Worm (Caenorhabditis elegans) whole organism, L4 larva: ENCODE measurements around the gene F10C1.9.

Experiments used
- D1046.2 ChIP-seq: fragments of 200-800 bp; sonication (Bioruptor generic); IDR thresholded peaks from 2 replicates; pipeline ENCODE4 v1.3.6; 2022; ENCODE audit warnings: missing genetic modification characterization, missing compliant biosample characterization
- F49E8.2 ChIP-seq: sonication (generic microtip); optimal IDR thresholded peaks from 2 replicates; lab custom pipeline; 2016; ENCODE audit warnings: missing compliant biosample characterization, mild to moderate bottlenecking, missing genetic modification characterization, borderline replicate concordance
- Y75B8A.6 ChIP-seq: fragments of 200-800 bp; sonication (Bioruptor generic); IDR thresholded peaks from 2 replicates; pipeline ENCODE4 v1.3.6; 2022; ENCODE audit warnings: missing genetic modification reagents, missing genetic modification characterization, missing compliant biosample characterization
- ZK337.2 ChIP-seq: fragments of 200-800 bp; sonication (Bioruptor generic); IDR thresholded peaks from 2 replicates; pipeline ENCODE4 v1.3.6; 2022; ENCODE audit warnings: missing genetic modification reagents, missing genetic modification characterization, missing compliant biosample characterization
- aha-1 ChIP-seq: fragments of 150-350 bp; peaks from one replicate; lab custom pipeline; 2014; ENCODE audit warnings: missing biosample characterization, missing genetic modification characterization
- arid-1 ChIP-seq: fragments of 200-800 bp; sonication (Bioruptor generic); conservative IDR thresholded peaks from 2 replicates; pipeline ENCODE4 v1.3.6; 2022; ENCODE audit warnings: missing genetic modification reagents, missing genetic modification characterization, missing compliant biosample characterization
- ces-1 ChIP-seq: fragments of 150-350 bp; sonication (generic microtip); optimal IDR thresholded peaks from 4 replicates; lab custom pipeline; 2014; ENCODE audit warnings: missing biosample characterization, missing genetic modification reagents, missing genetic modification characterization
- cey-2 ChIP-seq: sonication (generic microtip); optimal IDR thresholded peaks from 3 replicates; lab custom pipeline; 2017; ENCODE audit warnings: missing genetic modification characterization, mild to moderate bottlenecking, missing compliant biosample characterization, antibody characterized with exemption, borderline replicate concordance; ENCODE audit not compliant: insufficient read depth
- daf-12 ChIP-seq: fragments of 150-350 bp; optimal IDR thresholded peaks from 2 replicates; lab custom pipeline; 2014; ENCODE audit warnings: missing biosample characterization, missing genetic modification reagents, missing genetic modification characterization
- daf-16 ChIP-seq, 3 experiments: sonication (generic microtip); optimal IDR thresholded peaks; 2 replicates each; lab custom pipeline; 2016 to 2017; ENCODE audit warnings: missing genetic modification characterization in 3 of 3, missing genetic modification reagents in 3 of 3, mild to moderate bottlenecking in 2 of 3, missing compliant biosample characterization in 2 of 3, missing biosample characterization in 1 of 3, moderate library complexity in 1 of 3
- daf-8 ChIP-seq: fragments of 200-800 bp; sonication (Bioruptor generic); IDR thresholded peaks from 2 replicates; pipeline ENCODE4 v1.3.6; 2022; ENCODE audit warnings: missing genetic modification characterization, missing compliant biosample characterization
- dmd-6 ChIP-seq: fragments of 200-800 bp; sonication (Bioruptor generic); IDR thresholded peaks from 2 replicates; pipeline ENCODE4 v1.3.6; 2022; ENCODE audit warnings: missing genetic modification reagents, missing genetic modification characterization, missing compliant biosample characterization
- dmd-9 ChIP-seq: fragments of 200-800 bp; sonication (Bioruptor generic); IDR thresholded peaks from 2 replicates; pipeline ENCODE4 v1.3.6; 2022; ENCODE audit warnings: missing genetic modification reagents, missing genetic modification characterization, missing compliant biosample characterization
- duxl-1 ChIP-seq: sonication (generic microtip); optimal IDR thresholded peaks from 2 replicates; lab custom pipeline; 2016; ENCODE audit warnings: mild to moderate bottlenecking, missing genetic modification characterization, moderate library complexity, missing compliant biosample characterization; ENCODE audit not compliant: poor library complexity
- dve-1 ChIP-seq: sonication (generic microtip); optimal IDR thresholded peaks from 2 replicates; lab custom pipeline; 2017; ENCODE audit warnings: antibody characterized with exemption, mild to moderate bottlenecking, missing genetic modification characterization, missing compliant biosample characterization; ENCODE audit not compliant: insufficient read depth
- egl-27 ChIP-seq: sonication (generic microtip); optimal IDR thresholded peaks from 3 replicates; lab custom pipeline; 2017; ENCODE audit warnings: missing biosample characterization, missing genetic modification reagents, missing genetic modification characterization
- egl-43 ChIP-seq: fragments of 200-800 bp; sonication (Bioruptor generic); IDR thresholded peaks from 2 replicates; pipeline ENCODE4 v1.3.6; 2022; ENCODE audit warnings: missing genetic modification reagents, missing genetic modification characterization, missing compliant biosample characterization
- fos-1 ChIP-seq: fragments of 150-350 bp; optimal IDR thresholded peaks from 2 replicates; lab custom pipeline; 2014; ENCODE audit warnings: missing biosample characterization, missing genetic modification characterization
- hlh-11 ChIP-seq: fragments of 200-800 bp; sonication (Bioruptor generic); optimal IDR thresholded peaks from 2 replicates; lab custom pipeline; 2018; ENCODE audit warnings: mild to moderate bottlenecking, missing genetic modification characterization, missing compliant biosample characterization
- hlh-30 ChIP-seq: sonication (generic microtip); optimal IDR thresholded peaks from 2 replicates; lab custom pipeline; 2017; ENCODE audit warnings: antibody characterized with exemption, mild to moderate bottlenecking, missing genetic modification characterization, missing compliant biosample characterization; ENCODE audit not compliant: insufficient read depth
- lin-38 ChIP-seq: fragments of 200-800 bp; sonication (Bioruptor generic); IDR thresholded peaks from 2 replicates; pipeline ENCODE4 v1.3.6; 2022; ENCODE audit warnings: missing genetic modification reagents, missing genetic modification characterization, missing compliant biosample characterization
- lin-39 ChIP-seq: fragments of 150-350 bp; optimal IDR thresholded peaks from 2 replicates; lab custom pipeline; 2014; ENCODE audit warnings: missing biosample characterization, missing genetic modification reagents, missing genetic modification characterization
- lir-3 ChIP-seq: sonication (generic microtip); optimal IDR thresholded peaks from 2 replicates; lab custom pipeline; 2016; ENCODE audit warnings: mild to moderate bottlenecking, missing genetic modification characterization, missing compliant biosample characterization
- lsy-2 ChIP-seq, 2 experiments: fragments of 150-350 bp in 1 of 2; sonication (generic microtip) in 1 of 2; optimal IDR thresholded peaks; 2 replicates each; lab custom pipeline; 2014 to 2017; ENCODE audit warnings: missing biosample characterization in 2 of 2, missing genetic modification characterization in 2 of 2
- mdt-29 ChIP-seq: fragments of 200-800 bp; sonication (Bioruptor generic); IDR thresholded peaks from 2 replicates; pipeline ENCODE4 v1.3.6; 2022; ENCODE audit warnings: missing genetic modification reagents, missing genetic modification characterization, missing compliant biosample characterization
- mes-2 ChIP-seq: sonication (generic microtip); optimal IDR thresholded peaks from 2 replicates; lab custom pipeline; 2016; ENCODE audit warnings: missing genotype, mild to moderate bottlenecking, missing genetic modification characterization, missing compliant biosample characterization; ENCODE audit not compliant: poor library complexity, severe bottlenecking
- nhr-102 ChIP-seq: sonication (generic microtip); optimal IDR thresholded peaks from 2 replicates; lab custom pipeline; 2016; ENCODE audit warnings: mild to moderate bottlenecking, missing genetic modification characterization, moderate library complexity, missing compliant biosample characterization
- nhr-11 ChIP-seq: fragments of 150-350 bp; optimal IDR thresholded peaks from 2 replicates; lab custom pipeline; 2014; ENCODE audit warnings: missing biosample characterization, missing genetic modification characterization
- nhr-237 ChIP-seq: sonication (generic microtip); optimal IDR thresholded peaks from 2 replicates; lab custom pipeline; 2017; ENCODE audit warnings: missing biosample characterization, missing genetic modification characterization
- nhr-25 ChIP-seq: sonication (generic microtip); optimal IDR thresholded peaks from 2 replicates; lab custom pipeline; 2017; ENCODE audit warnings: missing genetic modification characterization, mild to moderate bottlenecking, missing compliant biosample characterization, antibody characterized with exemption, moderate library complexity, borderline replicate concordance; ENCODE audit not compliant: insufficient read depth
- nhr-28 ChIP-seq: fragments of 150-350 bp; optimal IDR thresholded peaks from 2 replicates; lab custom pipeline; 2014; ENCODE audit warnings: missing biosample characterization, missing genetic modification characterization
- nhr-41 ChIP-seq: fragments of 200-800 bp; sonication (Bioruptor generic); IDR thresholded peaks from 2 replicates; pipeline ENCODE4 v1.3.6; 2022; ENCODE audit warnings: missing genetic modification reagents, missing genetic modification characterization, missing compliant biosample characterization
- nhr-48 ChIP-seq: sonication (generic microtip); optimal IDR thresholded peaks from 2 replicates; lab custom pipeline; 2016; ENCODE audit warnings: mild to moderate bottlenecking, missing genetic modification characterization, missing compliant biosample characterization
- nhr-6 ChIP-seq: fragments of 150-350 bp; optimal IDR thresholded peaks from 2 replicates; lab custom pipeline; 2014; ENCODE audit warnings: missing biosample characterization, missing genetic modification characterization
- nhr-76 ChIP-seq: fragments of 150-350 bp; optimal IDR thresholded peaks from 2 replicates; lab custom pipeline; 2014; ENCODE audit warnings: missing biosample characterization, missing genetic modification characterization
- nhr-77 ChIP-seq: fragments of 150-350 bp; optimal IDR thresholded peaks from 2 replicates; lab custom pipeline; 2014; ENCODE audit warnings: missing biosample characterization, missing genetic modification characterization
- pqm-1 ChIP-seq: sonication (generic microtip); optimal IDR thresholded peaks from 2 replicates; lab custom pipeline; 2017; ENCODE audit warnings: missing biosample characterization, missing genetic modification characterization
- saeg-2 ChIP-seq: fragments of 200-800 bp; sonication (Bioruptor generic); IDR thresholded peaks from 2 replicates; pipeline ENCODE4 v1.3.6; 2022; ENCODE audit warnings: missing genetic modification reagents, missing genetic modification characterization, missing compliant biosample characterization
- sdz-12 ChIP-seq: fragments of 200-800 bp; sonication (Bioruptor generic); optimal IDR thresholded peaks from 2 replicates; lab custom pipeline; 2018; ENCODE audit warnings: mild to moderate bottlenecking, missing genetic modification characterization, missing compliant biosample characterization
- set-16 ChIP-seq: fragments of 200-800 bp; sonication (Bioruptor generic); IDR thresholded peaks from 2 replicates; pipeline ENCODE4 v1.3.6; 2022; ENCODE audit warnings: missing genetic modification reagents, missing genetic modification characterization, missing compliant biosample characterization
- snpc-1.2 ChIP-seq: fragments of 200-800 bp; sonication (Bioruptor generic); IDR thresholded peaks from 2 replicates; pipeline ENCODE4 v1.3.6; 2022; ENCODE audit warnings: missing genetic modification reagents, missing genetic modification characterization, missing compliant biosample characterization
- spr-1 ChIP-seq: sonication (generic microtip); optimal IDR thresholded peaks from 2 replicates; lab custom pipeline; 2016; ENCODE audit warnings: mild to moderate bottlenecking, missing genetic modification characterization, missing compliant biosample characterization
- tag-97 ChIP-seq: fragments of 200-800 bp; sonication (Bioruptor generic); IDR thresholded peaks from 2 replicates; pipeline ENCODE4 v1.3.6; 2022; ENCODE audit warnings: missing genetic modification characterization, missing compliant biosample characterization
- tra-1 ChIP-seq: fragments of 200-800 bp; sonication (Bioruptor generic); IDR thresholded peaks from 2 replicates; pipeline ENCODE4 v1.3.6; 2022; ENCODE audit warnings: missing genetic modification reagents, missing genetic modification characterization, missing compliant biosample characterization
- zag-1 ChIP-seq: fragments of 150-350 bp; optimal IDR thresholded peaks from 2 replicates; lab custom pipeline; 2014; ENCODE audit warnings: missing biosample characterization, missing genetic modification characterization

The F10C1.9 gene

DNA sequence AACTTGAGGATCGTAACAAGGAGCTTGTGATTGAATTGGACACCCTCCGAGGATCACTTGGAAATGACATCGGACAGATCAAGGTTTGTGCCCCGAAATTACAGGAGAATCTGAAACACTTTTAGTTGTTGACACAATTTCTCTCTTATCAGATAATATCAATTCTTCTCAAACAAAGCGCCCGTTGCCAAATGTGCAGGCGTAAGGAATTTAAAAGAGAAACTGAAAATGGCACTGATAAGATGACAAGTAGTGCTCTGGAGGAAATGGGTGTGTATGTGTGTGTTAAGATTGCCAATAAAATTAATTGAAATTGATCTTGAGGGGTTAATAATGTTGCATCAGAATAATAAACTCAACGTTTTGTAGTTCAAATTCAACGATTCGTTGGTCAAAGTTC lies 6.3 kb upstream of the F10C1.9 start (continued):
- TF ChIP-seq cey-2 (no peak), saeg-2 (GFP tag; lab: Robert Waterston, UW) (no peak), spr-1 (no peak), aha-1 (peak; percentile 17), hlh-30 (tag; lab: Kevin White, UChicago) (no peak), fos-1 (tag; lab: Kevin White, UChicago) (no peak), nhr-25 (tag; lab: Kevin White, UChicago) (no peak), hlh-11 (tag; lab: Kevin White, UChicago) (peak; percentile 60), tra-1 (GFP tag; lab: Robert Waterston, UW) (0 out of 2 replicates have a peak, but pooled peaks have one; percentile 49), mes-2 (tag; lab: Kevin White, UChicago) (peak; percentile 9), lir-3 (tag; lab: Kevin White, UChicago) (no peak), D1046.2 (GFP tag; lab: Robert Waterston, UW) (no peak), nhr-48 (tag; lab: Kevin White, UChicago) (no peak), daf-12 (tag; lab: Kevin White, UChicago) (no peak), daf-16 (GFP tag; optimal IDR thresholded peaks at IDR 0.05; lab: Kevin White, UChicago) (no peak), daf-16 (tag; optimal IDR thresholded peaks at IDR 0.05; lab: Kevin White, UChicago) (peak; percentile 79), nhr-237 (no peak), snpc-1.2 (GFP tag; lab: Robert Waterston, UW) (no peak), arid-1 (GFP tag; lab: Robert Waterston, UW) (no peak), mdt-29 (GFP tag; lab: Robert Waterston, UW) (no peak)

DNA sequence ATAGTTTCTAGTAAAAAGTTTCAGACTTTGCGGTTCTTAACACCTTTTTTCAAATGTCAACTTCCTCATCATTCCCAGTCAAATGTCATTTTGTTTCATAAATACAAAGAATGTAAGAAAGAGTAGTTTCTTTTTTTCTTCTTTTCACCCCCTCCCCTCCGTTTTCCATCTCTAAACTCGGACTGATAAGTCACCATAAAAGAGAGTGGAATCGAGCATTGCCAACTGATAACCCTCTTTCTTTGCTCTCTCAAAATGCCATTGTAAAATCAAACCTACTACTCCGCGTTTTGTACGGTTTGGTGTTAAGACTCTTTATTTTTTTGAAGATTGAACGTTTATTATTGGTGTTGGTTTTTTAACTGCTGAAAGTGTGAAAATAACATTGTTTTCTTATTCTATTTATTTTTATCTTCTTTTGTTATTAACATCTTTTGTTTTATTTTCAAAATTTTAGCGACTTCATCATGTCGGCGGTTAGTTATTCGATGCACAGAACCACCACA lies 4.7 kb upstream of the F10C1.9 start, which contains the start of gene ifb-2:
TSS of gene ifb-2 (plus strand) at position 456 of the 506 bp plus-strand sequence.
- TF ChIP-seq nhr-77 (tag; lab: Kevin White, UChicago) = peak; percentile 23
- TF ChIP-seq hlh-11 (tag; lab: Kevin White, UChicago) = peak; percentile 62
- peak; percentile 94 for TF ChIP-seq pqm-1 (tag; lab: Kevin White, UChicago)
- no peak for TF ChIP-seq lin-38
- TF ChIP-seq dve-1 (tag; lab: Kevin White, UChicago) = peak; percentile 44
- peak; percentile 80 for TF ChIP-seq nhr-28 (tag; lab: Kevin White, UChicago)
- TF ChIP-seq egl-27 (tag; lab: Kevin White, UChicago) = no peak
- TF ChIP-seq dmd-6 (GFP tag; lab: Robert Waterston, UW) = peak; percentile 65
- TF ChIP-seq nhr-6 = peak; percentile 25
- TF ChIP-seq daf-16 (GFP tag; optimal IDR thresholded peaks at IDR 0.05; lab: Kevin White, UChicago) = no peak
- peak; percentile 44 for TF ChIP-seq daf-16 (tag; optimal IDR thresholded peaks at IDR 0.05; lab: Kevin White, UChicago)
- 0 out of 2 replicates have a peak, but pooled peaks have one; percentile 48 for TF ChIP-seq nhr-41 (GFP tag; lab: Robert Waterston, UW)
- no peak for TF ChIP-seq nhr-11 (tag; lab: Kevin White, UChicago)
- TF ChIP-seq dmd-9 (GFP tag; lab: Robert Waterston, UW) = no peak

DNA sequence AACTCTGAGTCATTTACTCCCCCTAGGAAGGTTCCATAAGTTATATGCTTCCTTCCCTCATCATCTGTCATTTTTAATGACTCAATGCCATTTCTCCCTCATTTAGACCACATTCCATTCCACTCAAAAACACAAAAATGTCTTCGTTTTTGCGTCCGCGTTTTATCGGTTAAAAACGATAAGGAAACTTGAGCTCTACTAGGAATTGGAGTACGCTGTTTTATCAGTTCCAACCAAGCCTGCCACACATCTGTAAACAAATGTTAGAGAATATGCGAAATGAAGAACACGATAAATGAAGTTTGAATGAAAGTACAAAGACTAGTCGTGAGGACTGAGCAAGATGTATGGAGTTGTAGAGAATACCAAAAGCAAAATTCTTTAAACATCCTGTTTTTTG lies 3.3 kb upstream of the F10C1.9 start:
- no peak for TF ChIP-seq sdz-12
- TF ChIP-seq nhr-77 (tag; lab: Kevin White, UChicago) = no peak
- TF ChIP-seq set-16 (GFP tag; lab: Robert Waterston, UW) = no peak
- TF ChIP-seq lsy-2 (tag; optimal IDR thresholded peaks at IDR 0.05; lab: Kevin White, UChicago) = no peak
- no peak for TF ChIP-seq daf-12 (tag; lab: Kevin White, UChicago)
- peak; percentile 85 for TF ChIP-seq hlh-11 (tag; lab: Kevin White, UChicago)
- peak; percentile 72 for TF ChIP-seq nhr-28 (tag; lab: Kevin White, UChicago)
- no peak for TF ChIP-seq tag-97
- TF ChIP-seq arid-1 (GFP tag; lab: Robert Waterston, UW) = no peak
- TF ChIP-seq Y75B8A.6 = no peak
- TF ChIP-seq cey-2 = no peak
- TF ChIP-seq daf-8 (GFP tag; lab: Robert Waterston, UW) = no peak
- peak; percentile 45; the same call in 1 of the 2 replicates for TF ChIP-seq tra-1 (GFP tag; lab: Robert Waterston, UW)
- TF ChIP-seq F49E8.2 (tag; lab: Kevin White, UChicago) = no peak
- TF ChIP-seq nhr-102 (tag; lab: Kevin White, UChicago) = no peak
- no peak for TF ChIP-seq nhr-76
- TF ChIP-seq ces-1 = no peak
- no peak for TF ChIP-seq lin-39 (tag; lab: Kevin White, UChicago)
- no peak for TF ChIP-seq zag-1 (tag; lab: Kevin White, UChicago)
- no peak for TF ChIP-seq duxl-1 (tag; lab: Kevin White, UChicago)
- no peak for TF ChIP-seq ZK337.2 (GFP tag; lab: Robert Waterston, UW)
- no peak for TF ChIP-seq egl-43 (GFP tag; lab: Robert Waterston, UW)
